Fruit fly (Drosophila melanogaster): ENCODE results near the gene CG11878.

CG11878 gene

dm6 chr3R:25232271-25232989 is 41.2 kb upstream of the CG11878 start, which contains the start of gene Cad96Cb (continued):
- peak; percentile 56 for TF ChIP-seq CG7786 (GFP tag; optimal IDR thresholded peaks at IDR 0.05)
- TF ChIP-seq nerfin-1 (tag; optimal IDR thresholded peaks at IDR 0.05): peak; percentile 88
- peak; percentile 74 for TF ChIP-seq croc (GFP tag; conservative IDR thresholded peaks at IDR 0.05)
- TF ChIP-seq CG8290 (GFP tag; optimal IDR thresholded peaks at IDR 0.05): no peak
- TF ChIP-seq CG8290 (tag; optimal IDR thresholded peaks at IDR 0.05): peak in 1 of 2 experiments; percentile 3
- peak; percentile 79 for TF ChIP-seq CG16815 (GFP tag; optimal IDR thresholded peaks at IDR 0.05)
- no peak for TF ChIP-seq HLH4C (GFP tag; IDR thresholded peaks at IDR 0.05; ENCODE audit: partially characterized antibody)
- TF ChIP-seq Eip74EF (GFP tag; optimal IDR thresholded peaks at IDR 0.05): peak in 1 of 2 experiments; percentile 92
- peak; percentile 93 for TF ChIP-seq Med (GFP tag)
- TF ChIP-seq trem (tag; optimal IDR thresholded peaks at IDR 0.05): peak; percentile 76
- no peak for TF ChIP-seq lov (optimal IDR thresholded peaks at IDR 0.05)
- no peak for TF ChIP-seq lov (GFP tag; IDR thresholded peaks at IDR 0.05)
- TF ChIP-seq CG18011 (GFP tag; optimal IDR thresholded peaks at IDR 0.05): peak; percentile 35
- TF ChIP-seq CG4360 (GFP tag; IDR thresholded peaks at IDR 0.05): peak; percentile 94
- TF ChIP-seq CG18599 (GFP tag; optimal IDR thresholded peaks at IDR 0.05): peak; percentile 78
- TF ChIP-seq br (optimal IDR thresholded peaks at IDR 0.05): no peak
- TF ChIP-seq Usf (GFP tag; optimal IDR thresholded peaks at IDR 0.05): peak; percentile 56
- TF ChIP-seq Deaf1 (tag; optimal IDR thresholded peaks at IDR 0.05): no peak
- peak; percentile 63 for TF ChIP-seq BtbVII (GFP tag; optimal IDR thresholded peaks at IDR 0.05)
- TF ChIP-seq CG6813 (GFP tag; optimal IDR thresholded peaks at IDR 0.05): peak; percentile 80
- peak; percentile 84 for TF ChIP-seq CG12391 (tag; optimal IDR thresholded peaks at IDR 0.05)
- no peak for TF ChIP-seq Dip2 (GFP tag; IDR thresholded peaks at IDR 0.05)
- peak; percentile 85 for TF ChIP-seq CG3407 (GFP tag; optimal IDR thresholded peaks at IDR 0.05)
- TF ChIP-seq CG10209 (GFP tag; optimal IDR thresholded peaks at IDR 0.05): peak; percentile 85
- no peak for TF ChIP-seq CG11085 (GFP tag; IDR thresholded peaks at IDR 0.05)
- peak; percentile 28 for TF ChIP-seq HmgD (GFP tag; optimal IDR thresholded peaks at IDR 0.05)
- TF ChIP-seq shn (GFP tag; optimal IDR thresholded peaks at IDR 0.05): peak; percentile 53
- no peak for TF ChIP-seq CG11560 (tag; IDR thresholded peaks at IDR 0.05)
- peak; percentile 34 for TF ChIP-seq oc (tag; optimal IDR thresholded peaks at IDR 0.05)
- no peak for TF ChIP-seq Dbx (GFP tag; IDR thresholded peaks at IDR 0.05)
- TF ChIP-seq CG8388 (GFP tag; optimal IDR thresholded peaks at IDR 0.05): peak; percentile 85
- peak; percentile 73 for TF ChIP-seq dysf (GFP tag; IDR thresholded peaks at IDR 0.05)
- TF ChIP-seq fd96Cb (tag; optimal IDR thresholded peaks at IDR 0.05): peak; percentile 85
- peak; percentile 92 for TF ChIP-seq CG30403 (GFP tag; optimal IDR thresholded peaks at IDR 0.05)
- peak; percentile 74 for TF ChIP-seq CG4328 (GFP tag; optimal IDR thresholded peaks at IDR 0.05)
- TF ChIP-seq CG5953 (GFP tag; IDR thresholded peaks at IDR 0.05): no peak
- TF ChIP-seq CG12769 (tag; optimal IDR thresholded peaks at IDR 0.05): no peak
- peak; percentile 77 for TF ChIP-seq CG10147 (GFP tag; optimal IDR thresholded peaks at IDR 0.05)
- no peak for TF ChIP-seq CG16813 (GFP tag; IDR thresholded peaks at IDR 0.05; ENCODE audit: partially characterized antibody)
- TF ChIP-seq H2.0 (GFP tag; IDR thresholded peaks at IDR 0.05): peak; percentile 38; the same call in 1 of the 2 replicates
- TF ChIP-seq Pdp1 (GFP tag; optimal IDR thresholded peaks at IDR 0.05): peak; percentile 71 to 81
- peak; percentile 93 for TF ChIP-seq CG14710 (tag; optimal IDR thresholded peaks at IDR 0.05)
- no peak for TF ChIP-seq pan (optimal IDR thresholded peaks at IDR 0.05)
- TF ChIP-seq pan (GFP tag; optimal IDR thresholded peaks at IDR 0.05 in 1 of 2, IDR thresholded peaks at IDR 0.05 in 1 of 2): peak in 1 of 2 experiments; percentile 66
- TF ChIP-seq crol (GFP tag; IDR thresholded peaks at IDR 0.05): peak; percentile 75
- no peak for TF ChIP-seq mirr (GFP tag; optimal IDR thresholded peaks at IDR 0.05)
- TF ChIP-seq CG9932 (GFP tag; IDR thresholded peaks at IDR 0.05): no peak
- TF ChIP-seq en (GFP tag; optimal IDR thresholded peaks at IDR 0.05): peak; percentile 66
- TF ChIP-seq Tbp (GFP tag; optimal IDR thresholded peaks at IDR 0.05): no peak
- TF ChIP-seq wek (GFP tag; optimal IDR thresholded peaks at IDR 0.05): peak; percentile 35
